Worm (Caenorhabditis elegans) whole organism, midembryonic: Measurements from ENCODE around the gene sri-42.
"Not testable (repeated sequence)": the region's sequence is repeated elsewhere in the genome, so short reads cannot be mapped to it uniquely, and the experiment has no call there.

Source experiments
- T22C8.4 ChIP-seq: fragments of 200-800 bp; sonication (Bioruptor generic); IDR thresholded peaks from 2 replicates; pipeline ENCODE4 v1.3.6; 2022; ENCODE audit warnings: missing genetic modification characterization, missing compliant biosample characterization
- cog-1 ChIP-seq: sonication (generic microtip); optimal IDR thresholded peaks from 2 replicates; lab custom pipeline; 2016; ENCODE audit warnings: missing genetic modification characterization, missing compliant biosample characterization
- flt-1 ChIP-seq: fragments of 200-800 bp; sonication (Bioruptor generic); IDR thresholded peaks from 2 replicates; pipeline ENCODE4 v1.3.6; 2022; ENCODE audit warnings: missing genetic modification characterization, missing compliant biosample characterization
- klf-2 ChIP-seq: fragments of 200-800 bp; sonication (Bioruptor generic); conservative IDR thresholded peaks from 2 replicates; pipeline ENCODE4 v1.3.6; 2022; ENCODE audit warnings: missing genetic modification reagents, missing genetic modification characterization, missing compliant biosample characterization
- med-1 ChIP-seq: sonication (generic microtip); optimal IDR thresholded peaks from 2 replicates; lab custom pipeline; 2017; ENCODE audit warnings: missing genetic modification characterization, mild to moderate bottlenecking, missing compliant biosample characterization, antibody characterized with exemption, missing genetic modification reagents; ENCODE audit not compliant: insufficient read depth
- ref-1 ChIP-seq: fragments of 200-800 bp; sonication (Bioruptor generic); conservative IDR thresholded peaks from 2 replicates; pipeline ENCODE4 v1.3.6; 2022; ENCODE audit warnings: missing genetic modification reagents, missing genetic modification characterization, missing compliant biosample characterization
- tab-1 ChIP-seq: fragments of 200-800 bp; sonication (Bioruptor generic); IDR thresholded peaks from 2 replicates; pipeline ENCODE4 v1.3.6; 2022; ENCODE audit warnings: missing genetic modification characterization, missing compliant biosample characterization
- ztf-23 ChIP-seq: fragments of 200-800 bp; sonication (Bioruptor generic); IDR thresholded peaks from 2 replicates; pipeline ENCODE4 v1.3.6; 2022; ENCODE audit warnings: missing genetic modification reagents, missing genetic modification characterization, missing compliant biosample characterization
- ztf-29 ChIP-seq: fragments of 200-800 bp; sonication (Bioruptor generic); IDR thresholded peaks from 2 replicates; pipeline ENCODE4 v1.3.6; 2022; ENCODE audit warnings: missing genetic modification reagents, missing genetic modification characterization, missing compliant biosample characterization

The sri-42 gene

ce11 chrII:3154383-3154782 lies 11.6 kb upstream of the sri-42 start, which contains the start of gene sri-32:
TSS of gene sri-32 (minus strand) at chrII:3154483.
- TF ChIP-seq T22C8.4 (GFP tag; lab: Robert Waterston, UW) (no peak), ztf-29 (GFP tag; lab: Robert Waterston, UW) (no peak), cog-1 (tag; lab: Kevin White, UChicago) (no peak), ztf-23 (GFP tag; lab: Robert Waterston, UW) (no peak)

ce11 chrII:3151615-3152014 lies 8.9 kb upstream of the sri-42 start, which contains the start of the genes T10D4.14 and T10D4.19:
TSS of gene T10D4.14 (minus strand) at chrII:3151715.
TSS of gene T10D4.19 (plus strand) at chrII:3151918.
- no peak for TF ChIP-seq med-1 (GFP tag; lab: Kevin White, UChicago)
- TF ChIP-seq tab-1 (GFP tag; lab: Robert Waterston, UW), result no peak
- TF ChIP-seq klf-2 (GFP tag; lab: Robert Waterston, UW), result no peak
- TF ChIP-seq ref-1 (GFP tag; lab: Robert Waterston, UW), result no peak
- no peak for TF ChIP-seq ztf-23 (GFP tag; lab: Robert Waterston, UW)
- TF ChIP-seq T22C8.4 (GFP tag; lab: Robert Waterston, UW), result no peak
- no peak for TF ChIP-seq cog-1 (tag; lab: Kevin White, UChicago)
- TF ChIP-seq flt-1, result no peak
- TF ChIP-seq ztf-29 (GFP tag; lab: Robert Waterston, UW), result no peak

- TF ChIP-seq T22C8.4 (GFP tag; lab: Robert Waterston, UW) (no peak), ref-1 (GFP tag; lab: Robert Waterston, UW) (no peak), flt-1 (no peak), tab-1 (GFP tag; lab: Robert Waterston, UW) (no peak)
Observed at ce11 chrII:3149521-3150190, 6.9 kb upstream of the sri-42 start, which contains the start of the genes T10D4.11 and T10D4.1. TSS of gene T10D4.11 (minus strand) at chrII:3149621. TSS of gene T10D4.1 (plus strand) at chrII:3150140.

- TF ChIP-seq T22C8.4 (GFP tag; lab: Robert Waterston, UW) (no peak), cog-1 (tag; lab: Kevin White, UChicago) (no peak), klf-2 (GFP tag; lab: Robert Waterston, UW) (no peak), ref-1 (GFP tag; lab: Robert Waterston, UW) (no peak)
Observed at ce11 chrII:3148404-3148803, 5.6 kb upstream of the sri-42 start.

- TF ChIP-seq tab-1 (GFP tag; lab: Robert Waterston, UW), result no peak
- TF ChIP-seq ztf-23 (GFP tag; lab: Robert Waterston, UW), result no peak
Observed at ce11 chrII:3145842-3146241, 3.1 kb upstream of the sri-42 start, which contains the start of gene T10D4.15. TSS of gene T10D4.15 (plus strand) at chrII:3146142.

ce11 chrII:3144552-3144951 lies 1.8 kb upstream of the sri-42 start, which contains the start of gene sri-43:
TSS of gene sri-43 (minus strand) at chrII:3144652.
- TF ChIP-seq ref-1, T22C8.4, tab-1 (GFP tag; lab: Robert Waterston, UW): not testable (repeated sequence)

ce11 chrII:3137804-3138203 lies 5.0 kb downstream of the sri-42 start, which contains the start of gene sri-54:
TSS of gene sri-54 (minus strand) at chrII:3137904.
- TF ChIP-seq ref-1 (GFP tag; lab: Robert Waterston, UW) (no peak), flt-1 (no peak), med-1 (GFP tag; lab: Kevin White, UChicago) (no peak), T22C8.4 (GFP tag; lab: Robert Waterston, UW) (no peak)

- TF ChIP-seq ztf-29 (GFP tag; lab: Robert Waterston, UW) (peak; percentile 20; the same call in 1 of the 2 replicates), T22C8.4 (GFP tag; lab: Robert Waterston, UW) (no peak)
Observed at ce11 chrII:3135293-3135692, 7.5 kb downstream of the sri-42 start.

- no peak for TF ChIP-seq klf-2 (GFP tag; lab: Robert Waterston, UW)
- no peak for TF ChIP-seq T22C8.4 (GFP tag; lab: Robert Waterston, UW)
- no peak for TF ChIP-seq flt-1
- TF ChIP-seq cog-1 (tag; lab: Kevin White, UChicago), result no peak
- TF ChIP-seq med-1 (GFP tag; lab: Kevin White, UChicago), result no peak
- no peak for TF ChIP-seq ztf-23 (GFP tag; lab: Robert Waterston, UW)
- TF ChIP-seq tab-1 (GFP tag; lab: Robert Waterston, UW), result no peak
- no peak for TF ChIP-seq ref-1 (GFP tag; lab: Robert Waterston, UW)
- TF ChIP-seq ztf-29 (GFP tag; lab: Robert Waterston, UW), result no peak
Observed at ce11 chrII:3129007-3129406, 13.7 kb downstream of the sri-42 start, which contains the start of gene chil-24. TSS of gene chil-24 (plus strand) at chrII:3129162.

- 0 out of 2 replicates have a peak, but pooled peaks have one; percentile 32 for TF ChIP-seq ztf-23 (GFP tag; lab: Robert Waterston, UW)
Observed at ce11 chrII:3126741-3127140, 16.0 kb downstream of the sri-42 start, which contains the start of gene ins-31. TSS of gene ins-31 (plus strand) at chrII:3127041.

ce11 chrII:3126341-3126740 lies 16.4 kb downstream of the sri-42 start, which contains the start of gene ins-19:
TSS of gene ins-19 (minus strand) at chrII:3126441.
- TF ChIP-seq tab-1 (GFP tag; lab: Robert Waterston, UW) (no peak), T22C8.4 (GFP tag; lab: Robert Waterston, UW) (no peak), ref-1 (GFP tag; lab: Robert Waterston, UW) (no peak), ztf-23 (GFP tag; lab: Robert Waterston, UW) (no peak), cog-1 (tag; lab: Kevin White, UChicago) (no peak), flt-1 (no peak), ztf-29 (GFP tag; lab: Robert Waterston, UW) (no peak), med-1 (GFP tag; lab: Kevin White, UChicago) (no peak)
